Worm (Caenorhabditis elegans) whole organism, young adult: ENCODE measurements around the gene srh-39.

ENCODE experiments used
- C17E4.6 ChIP-seq: fragments of 200-800 bp; sonication (Bioruptor generic); IDR thresholded peaks from 2 replicates; pipeline ENCODE4 v1.3.6; 2022; ENCODE audit warnings: missing genetic modification reagents, missing genetic modification characterization, missing compliant biosample characterization
- F52B5.7 ChIP-seq: sonication (generic microtip); optimal IDR thresholded peaks from 2 replicates; lab custom pipeline; 2016; ENCODE audit warnings: mild to moderate bottlenecking, missing genetic modification characterization, missing compliant biosample characterization
- F57C9.4 ChIP-seq: sonication (generic microtip); optimal IDR thresholded peaks from 2 replicates; lab custom pipeline; 2017; ENCODE audit warnings: mild to moderate bottlenecking, missing genetic modification characterization, missing compliant biosample characterization
- T07F8.4 ChIP-seq: sonication (generic microtip); optimal IDR thresholded peaks from 2 replicates; lab custom pipeline; 2016; ENCODE audit warnings: mild to moderate bottlenecking, missing genetic modification characterization, moderate library complexity, missing compliant biosample characterization
- Y53F4B.3 ChIP-seq: fragments of 200-800 bp; sonication (Bioruptor generic); IDR thresholded peaks from 2 replicates; pipeline ENCODE4 v1.3.6; 2022; ENCODE audit warnings: missing genetic modification reagents, missing genetic modification characterization, missing compliant biosample characterization
- Y56A3A.18 ChIP-seq: fragments of 200-800 bp; sonication (Bioruptor generic); IDR thresholded peaks from 2 replicates; pipeline ENCODE4 v1.3.6; 2022; ENCODE audit warnings: missing genetic modification reagents, missing genetic modification characterization, missing compliant biosample characterization
- Y67H2A.10 ChIP-seq: fragments of 200-800 bp; sonication (Bioruptor generic); conservative IDR thresholded peaks from 2 replicates; pipeline ENCODE4 v1.3.6; 2022; ENCODE audit warnings: missing genetic modification reagents, missing genetic modification characterization, missing compliant biosample characterization
- Y79H2A.3 ChIP-seq: fragments of 200-800 bp; sonication (Bioruptor generic); conservative IDR thresholded peaks from 2 replicates; pipeline ENCODE4 v1.3.6; 2022; ENCODE audit warnings: missing genetic modification reagents, missing genetic modification characterization, missing compliant biosample characterization
- ZK185.1 ChIP-seq: sonication (generic microtip); optimal IDR thresholded peaks from 2 replicates; lab custom pipeline; 2016; ENCODE audit warnings: mild to moderate bottlenecking, missing genetic modification characterization, missing compliant biosample characterization; ENCODE audit not compliant: poor library complexity, severe bottlenecking
- akir-1 ChIP-seq: fragments of 200-800 bp; sonication (Bioruptor generic); optimal IDR thresholded peaks from 2 replicates; lab custom pipeline; 2018; ENCODE audit warnings: mild to moderate bottlenecking, missing genetic modification characterization, moderate library complexity, missing compliant biosample characterization
- ama-1 ChIP-seq, 3 experiments: fragments of 150-350 bp in 1 of 3; sonication (generic microtip) in 2 of 3; optimal IDR thresholded peaks; 2 replicates each; lab custom pipeline; 2014 to 2018; ENCODE audit warnings: missing biosample characterization in 2 of 3, missing genetic modification characterization in 2 of 3, missing genetic modification reagents in 2 of 3
- atf-7 ChIP-seq: sonication (generic microtip); optimal IDR thresholded peaks from 2 replicates; lab custom pipeline; 2017; ENCODE audit warnings: mild to moderate bottlenecking, missing genetic modification characterization, missing compliant biosample characterization
- attf-3 ChIP-seq: fragments of 200-800 bp; sonication (Bioruptor generic); conservative IDR thresholded peaks from 2 replicates; pipeline ENCODE4 v1.3.6; 2022; ENCODE audit warnings: missing genetic modification reagents, missing genetic modification characterization, missing compliant biosample characterization
- attf-6 ChIP-seq: fragments of 200-800 bp; sonication (Bioruptor generic); IDR thresholded peaks from 2 replicates; pipeline ENCODE4 v1.3.6; 2022; ENCODE audit warnings: missing genetic modification reagents, missing genetic modification characterization, missing compliant biosample characterization
- cebp-2 ChIP-seq: fragments of 200-800 bp; sonication (Bioruptor generic); IDR thresholded peaks from 2 replicates; pipeline ENCODE4 v1.3.6; 2022; ENCODE audit warnings: missing genetic modification characterization, missing compliant biosample characterization
- ceh-27 ChIP-seq: fragments of 200-800 bp; sonication (Bioruptor generic); optimal IDR thresholded peaks from 2 replicates; lab custom pipeline; 2018; ENCODE audit warnings: mild to moderate bottlenecking, missing genetic modification characterization, moderate library complexity, missing compliant biosample characterization
- ceh-40 ChIP-seq: fragments of 200-800 bp; sonication (Bioruptor generic); IDR thresholded peaks from 2 replicates; pipeline ENCODE4 v1.3.6; 2022; ENCODE audit warnings: missing genetic modification characterization, missing compliant biosample characterization
- ceh-79 ChIP-seq: sonication (generic microtip); optimal IDR thresholded peaks from 2 replicates; lab custom pipeline; 2017; ENCODE audit warnings: mild to moderate bottlenecking, missing genetic modification characterization, missing compliant biosample characterization
- chd-7 ChIP-seq: sonication (generic microtip); optimal IDR thresholded peaks from 2 replicates; lab custom pipeline; 2016; ENCODE audit warnings: mild to moderate bottlenecking, missing genetic modification characterization, moderate library complexity, missing compliant biosample characterization
- dox-1 ChIP-seq: fragments of 200-800 bp; sonication (Bioruptor generic); IDR thresholded peaks from 2 replicates; pipeline ENCODE4 v1.3.6; 2022; ENCODE audit warnings: missing genetic modification reagents, missing genetic modification characterization, missing compliant biosample characterization
- dpff-1 ChIP-seq: sonication (generic microtip); optimal IDR thresholded peaks from 2 replicates; lab custom pipeline; 2017; ENCODE audit warnings: mild to moderate bottlenecking, missing genetic modification characterization, missing compliant biosample characterization
- egl-18 ChIP-seq: fragments of 200-800 bp; sonication (Bioruptor generic); IDR thresholded peaks from 2 replicates; pipeline ENCODE4 v1.3.6; 2022; ENCODE audit warnings: missing genetic modification reagents, missing genetic modification characterization, missing compliant biosample characterization
- egrh-3 ChIP-seq: fragments of 200-800 bp; sonication (Bioruptor generic); IDR thresholded peaks from 2 replicates; pipeline ENCODE4 v1.3.6; 2022; ENCODE audit warnings: missing genetic modification reagents, missing genetic modification characterization, missing compliant biosample characterization
- ekl-4 ChIP-seq: fragments of 200-800 bp; sonication (Bioruptor generic); IDR thresholded peaks from 2 replicates; pipeline ENCODE4 v1.3.6; 2022; ENCODE audit warnings: missing genetic modification reagents, missing genetic modification characterization, missing compliant biosample characterization
- gei-17 ChIP-seq: fragments of 200-800 bp; sonication (Bioruptor generic); optimal IDR thresholded peaks from 2 replicates; lab custom pipeline; 2018; ENCODE audit warnings: mild to moderate bottlenecking, missing genetic modification characterization, missing compliant biosample characterization
- hlh-12 ChIP-seq: sonication (generic microtip); optimal IDR thresholded peaks from 2 replicates; lab custom pipeline; 2016; ENCODE audit warnings: missing genetic modification characterization, missing compliant biosample characterization
- hmg-20 ChIP-seq: fragments of 200-800 bp; sonication (Bioruptor generic); IDR thresholded peaks from 2 replicates; pipeline ENCODE4 v1.3.6; 2022; ENCODE audit warnings: missing genetic modification reagents, missing genetic modification characterization, missing compliant biosample characterization
- let-526 ChIP-seq: fragments of 200-800 bp; sonication (Bioruptor generic); IDR thresholded peaks from 2 replicates; pipeline ENCODE4 v1.3.6; 2022; ENCODE audit warnings: missing genetic modification reagents, missing genetic modification characterization, missing compliant biosample characterization
- lin-26 ChIP-seq: fragments of 200-800 bp; sonication (Bioruptor generic); IDR thresholded peaks from 2 replicates; pipeline ENCODE4 v1.3.6; 2022; ENCODE audit warnings: missing genetic modification reagents, missing genetic modification characterization, missing compliant biosample characterization
- lin-35 ChIP-seq, 3 experiments: fragments of 150-350 bp in 2 of 3; sonication (generic microtip) in 1 of 3; optimal IDR thresholded peaks; 2 replicates each; lab custom pipeline; 2014 to 2018; ENCODE audit warnings: missing biosample characterization in 3 of 3, missing genetic modification characterization in 3 of 3, missing genetic modification reagents in 3 of 3
- lin-40 ChIP-seq: sonication (generic microtip); optimal IDR thresholded peaks from 2 replicates; lab custom pipeline; 2016; ENCODE audit warnings: missing genetic modification characterization, mild to moderate bottlenecking, missing compliant biosample characterization, missing genotype, missing genetic modification reagents
- lin-54 ChIP-seq: fragments of 200-800 bp; sonication (Bioruptor generic); optimal IDR thresholded peaks from 2 replicates; lab custom pipeline; 2018; ENCODE audit warnings: mild to moderate bottlenecking, missing genetic modification characterization, missing compliant biosample characterization
- lsy-27 ChIP-seq: sonication (generic microtip); optimal IDR thresholded peaks from 2 replicates; lab custom pipeline; 2017; ENCODE audit warnings: missing genetic modification characterization, mild to moderate bottlenecking, missing compliant biosample characterization, antibody characterized with exemption, missing genotype, borderline replicate concordance; ENCODE audit not compliant: insufficient read depth
- madf-10 ChIP-seq: sonication (generic microtip); optimal IDR thresholded peaks from 2 replicates; lab custom pipeline; 2016; ENCODE audit warnings: mild to moderate bottlenecking, missing genetic modification characterization, missing compliant biosample characterization
- madf-8 ChIP-seq: fragments of 200-800 bp; sonication (Bioruptor generic); conservative IDR thresholded peaks from 2 replicates; pipeline ENCODE4 v1.3.6; 2022; ENCODE audit warnings: missing genetic modification reagents, missing genetic modification characterization, missing compliant biosample characterization
- mel-28 ChIP-seq: sonication (generic microtip); optimal IDR thresholded peaks from 2 replicates; lab custom pipeline; 2016; ENCODE audit warnings: borderline replicate concordance, mild to moderate bottlenecking, missing genetic modification characterization, missing compliant biosample characterization
- mes-4 ChIP-seq: sonication (generic microtip); optimal IDR thresholded peaks from 2 replicates; lab custom pipeline; 2016; ENCODE audit warnings: missing genotype, missing genetic modification characterization, missing compliant biosample characterization
- nfyb-1 ChIP-seq: fragments of 200-800 bp; sonication (Bioruptor generic); IDR thresholded peaks from 2 replicates; pipeline ENCODE4 v1.3.6; 2022; ENCODE audit warnings: missing genetic modification reagents, missing genetic modification characterization, missing compliant biosample characterization
- nhr-120 ChIP-seq: fragments of 200-800 bp; sonication (Bioruptor generic); IDR thresholded peaks from 2 replicates; pipeline ENCODE4 v1.3.6; 2022; ENCODE audit warnings: missing genetic modification characterization, missing compliant biosample characterization
- nhr-179 ChIP-seq: sonication (generic microtip); optimal IDR thresholded peaks from 2 replicates; lab custom pipeline; 2016; ENCODE audit warnings: mild to moderate bottlenecking, missing genetic modification characterization, missing compliant biosample characterization
- nhr-80 ChIP-seq: sonication (generic microtip); optimal IDR thresholded peaks from 2 replicates; lab custom pipeline; 2016; ENCODE audit warnings: missing genetic modification characterization, missing compliant biosample characterization
- sea-2 ChIP-seq: fragments of 200-800 bp; sonication (Bioruptor generic); IDR thresholded peaks from 2 replicates; pipeline ENCODE4 v1.3.6; 2022; ENCODE audit warnings: missing genetic modification characterization, missing compliant biosample characterization
- snpc-4 ChIP-seq, 5 experiments: fragments of 150-350 bp in 1 of 5; sonication (generic microtip) in 4 of 5; optimal IDR thresholded peaks; 2 replicates each; lab custom pipeline; 2014 to 2018; ENCODE audit warnings: missing genetic modification characterization in 5 of 5, missing biosample characterization in 3 of 5, antibody characterized with exemption in 2 of 5, mild to moderate bottlenecking in 2 of 5, missing compliant biosample characterization in 2 of 5, missing genotype in 2 of 5, moderate library complexity in 2 of 5, missing genetic modification reagents in 1 of 5
- unc-130 ChIP-seq: sonication (generic microtip); optimal IDR thresholded peaks from 2 replicates; lab custom pipeline; 2016; ENCODE audit warnings: missing genetic modification reagents, missing genetic modification characterization, missing compliant biosample characterization

srh-39 gene

DNA sequence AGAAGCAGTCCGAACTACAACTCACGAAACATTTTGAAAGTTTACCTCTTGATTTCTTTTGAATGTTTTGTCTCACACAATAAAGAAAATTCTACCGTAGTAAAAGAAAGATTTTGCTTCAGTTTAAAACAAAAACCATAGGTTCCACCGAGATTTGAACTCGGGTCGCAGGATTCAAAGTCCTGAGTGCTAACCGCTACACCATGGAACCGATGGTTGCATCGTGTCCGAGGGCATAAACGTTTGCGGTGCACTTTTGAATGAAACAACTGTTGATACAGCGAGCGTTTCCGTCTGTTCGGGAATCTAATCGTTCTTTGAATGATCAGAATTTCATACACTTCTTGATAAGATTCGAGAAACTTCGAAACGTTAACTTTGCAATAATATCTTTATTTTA lies 8.5 kb downstream of the srh-39 start (continued):
- TF ChIP-seq mel-28 (tag; lab: Kevin White, UChicago) (no peak), madf-10 (tag; lab: Kevin White, UChicago) (peak; percentile 54), let-526 (0 out of 2 replicates have a peak, but pooled peaks have one; percentile 46), lin-35 (GFP tag; optimal IDR thresholded peaks at IDR 0.05; lab: Kevin White, UChicago) (peak in 1 of 3 experiments; percentile 10), lin-40 (tag; lab: Kevin White, UChicago) (peak; percentile 60), snpc-4 (GFP tag; optimal IDR thresholded peaks at IDR 0.05; lab: Kevin White, UChicago) (peak; percentile 53), snpc-4 (tag; optimal IDR thresholded peaks at IDR 0.05; lab: Kevin White, UChicago) (peak in 2 of 4 experiments; percentile 13 to 63), hmg-20 (GFP tag; lab: Robert Waterston, UW) (no peak), Y67H2A.10 (GFP tag; lab: Robert Waterston, UW) (no peak), dox-1 (GFP tag; lab: Robert Waterston, UW) (peak; percentile 65; the same call in 1 of the 2 replicates), Y79H2A.3 (GFP tag; lab: Robert Waterston, UW) (no peak), ekl-4 (GFP tag; lab: Robert Waterston, UW) (0 out of 2 replicates have a peak, but pooled peaks have one; percentile 44), chd-7 (tag; lab: Kevin White, UChicago) (peak; percentile 51), F52B5.7 (tag; lab: Kevin White, UChicago) (no peak), nhr-120 (no peak), ama-1 (optimal IDR thresholded peaks at IDR 0.05; lab: Kevin White, UChicago) (no peak), ama-1 (GFP tag; optimal IDR thresholded peaks at IDR 0.05; lab: Kevin White, UChicago) (peak in 1 of 2 experiments; percentile 31), F57C9.4 (tag; lab: Kevin White, UChicago) (no peak), lin-26 (peak; percentile 83), sea-2 (GFP tag; lab: Robert Waterston, UW) (no peak), dpff-1 (tag; lab: Kevin White, UChicago) (no peak), atf-7 (tag; lab: Kevin White, UChicago) (peak; percentile 68), ceh-40 (GFP tag; lab: Robert Waterston, UW) (0 out of 2 replicates have a peak, but pooled peaks have one; percentile 28), nhr-80 (tag; lab: Kevin White, UChicago) (peak; percentile 63), mes-4 (peak; percentile 8), T07F8.4 (tag; lab: Kevin White, UChicago) (no peak), attf-3 (GFP tag; lab: Robert Waterston, UW) (no peak), attf-6 (GFP tag; lab: Robert Waterston, UW) (no peak), C17E4.6 (GFP tag; lab: Robert Waterston, UW) (0 out of 2 replicates have a peak, but pooled peaks have one; percentile 48), hlh-12 (no peak), Y56A3A.18 (GFP tag; lab: Robert Waterston, UW) (0 out of 2 replicates have a peak, but pooled peaks have one; percentile 31), egl-18 (GFP tag; lab: Robert Waterston, UW) (no peak), madf-8 (GFP tag; lab: Robert Waterston, UW) (peak; percentile 57), ZK185.1 (tag; lab: Kevin White, UChicago) (peak; percentile 67), gei-17 (no peak), lsy-27 (tag; lab: Kevin White, UChicago) (no peak), ceh-79 (tag; lab: Kevin White, UChicago) (peak; percentile 54), egrh-3 (no peak), unc-130 (GFP tag; lab: Kevin White, UChicago) (peak; percentile 35), akir-1 (GFP tag; lab: Kevin White, UChicago) (no peak), lin-54 (GFP tag; lab: Kevin White, UChicago) (peak; percentile 55), cebp-2 (GFP tag; lab: Robert Waterston, UW) (no peak), nhr-179 (tag; lab: Kevin White, UChicago) (no peak), nfyb-1 (GFP tag; lab: Robert Waterston, UW) (peak; percentile 69; the same call in 1 of the 2 replicates), Y53F4B.3 (GFP tag; lab: Robert Waterston, UW) (0 out of 2 replicates have a peak, but pooled peaks have one; percentile 16), ceh-27 (GFP tag; lab: Kevin White, UChicago) (no peak)
